Fruit fly (Drosophila melanogaster): Measurements from ENCODE around the gene Sdr.
A peak's percentile ranks its signal among the peaks of the same experiment; 100 is the strongest.

Sdr gene

DNA sequence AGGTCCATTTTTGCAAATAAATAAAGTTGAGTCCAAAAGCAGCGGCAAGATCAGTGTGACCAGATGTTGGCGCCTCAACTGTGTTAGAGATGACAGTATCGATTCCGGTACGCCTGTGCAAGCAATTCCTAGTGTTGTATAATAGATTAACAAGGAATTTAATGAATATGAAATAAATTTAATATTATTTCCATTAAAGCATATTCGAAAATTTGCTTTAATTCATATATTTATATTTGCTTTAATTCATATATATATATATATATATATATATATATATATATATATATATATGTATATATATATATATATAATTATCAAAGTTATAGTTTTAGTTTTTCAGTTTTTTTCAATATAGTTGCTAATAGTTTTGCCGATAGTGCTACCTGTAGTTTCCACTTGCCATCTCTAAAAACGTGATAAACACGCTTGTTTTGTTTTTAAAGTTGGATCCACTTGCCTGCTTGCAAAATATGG is 20.1 kb upstream of the Sdr start, which contains the start of the genes Nup93-2 and CG3817 (continued):
- no peak for TF ChIP-seq Hr4 (GFP tag; optimal IDR thresholded peaks at IDR 0.05)
- TF ChIP-seq CG4318 (GFP tag; optimal IDR thresholded peaks at IDR 0.05) = no peak
- TF ChIP-seq Smox (GFP tag; optimal IDR thresholded peaks at IDR 0.05) = no peak
- TF ChIP-seq CG32006 (GFP tag; optimal IDR thresholded peaks at IDR 0.05) = peak; percentile 59
- no peak for TF ChIP-seq fkh (GFP tag; optimal IDR thresholded peaks at IDR 0.05)
- no peak for TF ChIP-seq CG6854 (GFP tag; optimal IDR thresholded peaks at IDR 0.05)
- peak; percentile 58 for TF ChIP-seq topi (GFP tag; optimal IDR thresholded peaks at IDR 0.05)
- no peak for TF ChIP-seq CG10669 (GFP tag; optimal IDR thresholded peaks at IDR 0.05)
- peak; percentile 68; the same call in 2 of the 3 replicates for TF ChIP-seq CG6163 (GFP tag; IDR thresholded peaks at IDR 0.05)
- peak; percentile 46 for TF ChIP-seq CG11902 (GFP tag; optimal IDR thresholded peaks at IDR 0.05)
- TF ChIP-seq CG3919 (GFP tag; optimal IDR thresholded peaks at IDR 0.05) = peak; percentile 49
- peak; percentile 67 for TF ChIP-seq CG8632 (GFP tag; optimal IDR thresholded peaks at IDR 0.05)
- peak; percentile 67; the same call in 1 of the 3 replicates for TF ChIP-seq eg (GFP tag; IDR thresholded peaks at IDR 0.05)
- TF ChIP-seq CG10631 (GFP tag; optimal IDR thresholded peaks at IDR 0.05) = no peak
- no peak for TF ChIP-seq Eip93F (GFP tag; optimal IDR thresholded peaks at IDR 0.05)
- TF ChIP-seq Ets96B (tag; optimal IDR thresholded peaks at IDR 0.05) = peak; percentile 69
- 0 out of 2 replicates have a peak, but pooled peaks have one; percentile 33 for TF ChIP-seq CG11294 (GFP tag; IDR thresholded peaks at IDR 0.05)

DNA sequence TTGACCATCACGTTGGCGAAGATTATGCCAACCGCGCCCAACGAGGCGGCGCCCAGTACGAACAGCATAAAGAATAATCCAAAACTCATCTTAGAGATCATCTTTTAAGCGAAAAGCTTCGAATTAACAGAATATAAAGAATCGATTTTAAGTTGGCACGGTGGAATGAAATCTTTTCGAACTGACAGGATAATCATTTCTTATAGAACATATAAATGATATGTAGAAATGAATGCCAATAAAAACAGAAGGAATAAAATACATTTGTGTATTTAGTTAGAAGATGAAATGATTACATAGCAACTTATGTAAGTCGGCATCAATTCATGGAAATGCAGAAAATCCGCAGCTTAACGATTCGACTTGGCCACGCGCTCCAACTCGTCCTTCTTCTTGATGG is 18.3 kb upstream of the Sdr start, which contains the start of gene VhaPPA1-2:
VhaPPA1-2 (minus strand) TSS at position 101 of the 400 bp plus-strand sequence.
- no peak for TF ChIP-seq svp (GFP tag)

DNA sequence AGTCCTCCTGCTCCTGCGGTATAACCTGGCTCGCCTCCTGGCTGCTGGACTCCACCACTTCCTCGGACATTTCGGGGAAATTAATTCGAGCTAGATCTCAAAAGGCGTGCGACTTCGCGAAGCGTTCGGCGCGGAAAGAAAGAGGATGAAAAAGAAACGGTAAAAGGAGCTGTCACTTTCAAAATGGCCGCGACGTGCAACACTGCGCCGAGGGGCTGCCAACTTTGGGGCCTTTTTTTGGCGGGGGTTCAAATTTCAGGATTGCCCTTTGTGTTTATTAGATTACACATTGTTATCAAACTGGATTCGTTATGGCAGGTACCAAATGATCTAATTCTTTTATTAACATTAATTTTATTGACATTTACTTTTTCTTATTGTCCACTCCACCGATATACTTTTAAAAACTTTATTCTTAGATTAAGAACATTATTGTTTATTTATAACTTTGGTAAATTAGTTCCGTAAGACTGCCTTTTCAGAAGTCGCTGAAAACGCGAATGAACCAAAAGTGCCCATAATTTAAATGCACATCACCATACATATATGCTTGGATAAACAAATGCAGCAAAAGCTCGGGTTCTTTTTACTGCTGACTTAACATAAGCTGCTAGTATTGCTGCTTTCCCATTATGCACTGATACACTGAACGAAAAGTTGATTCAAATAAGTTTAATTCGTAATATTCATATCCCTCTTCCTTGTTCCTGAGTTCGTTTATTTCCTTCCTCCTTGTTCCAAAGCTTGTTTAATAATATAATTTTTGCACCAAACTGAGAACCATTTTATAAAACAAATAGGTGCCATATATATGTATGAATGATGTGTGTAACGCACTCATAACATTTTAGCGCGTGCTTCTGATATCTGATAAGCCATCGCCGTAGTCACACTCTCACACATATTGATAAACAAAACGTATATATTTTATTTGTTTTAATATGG is 16.7 kb upstream of the Sdr start, which contains the start of gene RpS5b:
RpS5b (minus strand) TSS at position 156 of the 945 bp plus-strand sequence.
- TF ChIP-seq spab (GFP tag; optimal IDR thresholded peaks at IDR 0.05) (no peak), CG15336 (GFP tag; IDR thresholded peaks at IDR 0.05) (no peak), CG4318 (GFP tag; optimal IDR thresholded peaks at IDR 0.05) (no peak), CG3032 (tag; optimal IDR thresholded peaks at IDR 0.05) (no peak), svp (GFP tag) (peak; percentile 34), fd85E (GFP tag; optimal IDR thresholded peaks at IDR 0.05) (no peak), Eip75B (GFP tag; optimal IDR thresholded peaks at IDR 0.05) (no peak), CG6808 (GFP tag; optimal IDR thresholded peaks at IDR 0.05) (no peak), Sox102F (GFP tag; optimal IDR thresholded peaks at IDR 0.05) (no peak), topi (GFP tag; optimal IDR thresholded peaks at IDR 0.05) (no peak), Blimp-1 (GFP tag; optimal IDR thresholded peaks at IDR 0.05) (peak; percentile 61), Met (GFP tag; optimal IDR thresholded peaks at IDR 0.05) (peak; percentile 28), vri (GFP tag; optimal IDR thresholded peaks at IDR 0.05) (no peak), Sox14 (GFP tag; optimal IDR thresholded peaks at IDR 0.05) (peak; percentile 19), Eip93F (GFP tag; optimal IDR thresholded peaks at IDR 0.05) (no peak), Gug (GFP tag; IDR thresholded peaks at IDR 0.05) (no peak), CG11762 (GFP tag; optimal IDR thresholded peaks at IDR 0.05; ENCODE audit: insufficient read depth) (no peak), dsx (GFP tag; optimal IDR thresholded peaks at IDR 0.05; ENCODE audit: poor library complexity, severe bottlenecking) (no peak), Eip78C (GFP tag) (peak; percentile 58), CG1621 (tag; optimal IDR thresholded peaks at IDR 0.05) (no peak), CG6163 (GFP tag; IDR thresholded peaks at IDR 0.05) (0 out of 3 replicates have a peak, but pooled peaks have one; percentile 18), Ets96B (tag; optimal IDR thresholded peaks at IDR 0.05) (no peak), fkh (GFP tag; optimal IDR thresholded peaks at IDR 0.05) (no peak), salr (GFP tag; optimal IDR thresholded peaks at IDR 0.05) (no peak), Hr38 (GFP tag; optimal IDR thresholded peaks at IDR 0.05) (no peak), CG3919 (GFP tag; optimal IDR thresholded peaks at IDR 0.05) (peak; percentile 12), Lpt (GFP tag; optimal IDR thresholded peaks at IDR 0.05) (no peak), CG6854 (GFP tag; optimal IDR thresholded peaks at IDR 0.05) (peak; percentile 5), Hr39 (GFP tag; optimal IDR thresholded peaks at IDR 0.05) (no peak), acj6 (GFP tag; optimal IDR thresholded peaks at IDR 0.05) (no peak), CG8119 (GFP tag; IDR thresholded peaks at IDR 0.05) (no peak), CG8632 (GFP tag; optimal IDR thresholded peaks at IDR 0.05) (no peak), dac (GFP tag; optimal IDR thresholded peaks at IDR 0.05) (no peak), achi (GFP tag; optimal IDR thresholded peaks at IDR 0.05) (peak; percentile 98), cyc (GFP tag; optimal IDR thresholded peaks at IDR 0.05) (peak; percentile 11), CG10669 (GFP tag; optimal IDR thresholded peaks at IDR 0.05) (no peak), esn (GFP tag; optimal IDR thresholded peaks at IDR 0.05) (no peak)

All from whole organism, prepupa.